Fruit fly (Drosophila melanogaster) whole organism: Measurements from ENCODE around the gene Snapin.

ENCODE experiments used
- CG8478 ChIP-seq: fragments of >200 bp; optimal IDR thresholded peaks from 2 replicates; lab custom pipeline; 2018; ENCODE audit warnings: inconsistent platforms
- Dll ChIP-seq: fragments of >200 bp; optimal IDR thresholded peaks from 2 replicates; lab custom pipeline; 2017
- EcR ChIP-seq, 2 experiments: fragments of >200 bp; optimal IDR thresholded peaks; 2 replicates each; lab custom pipeline; 2017; ENCODE audit warnings: missing biosample characterization in 2 of 2, missing genetic modification characterization in 2 of 2, missing genetic modification reagents in 2 of 2
- pan ChIP-seq: fragments of >200 bp; optimal IDR thresholded peaks from 2 replicates; lab custom pipeline; 2017
- psq ChIP-seq: fragments of >200 bp; optimal IDR thresholded peaks from 2 replicates; lab custom pipeline; 2017
- usp ChIP-seq: fragments of >200 bp; optimal IDR thresholded peaks from 2 replicates; lab custom pipeline; 2017; ENCODE audit warnings: missing biosample characterization, missing genetic modification characterization, mixed read lengths

Snapin gene

dm6 chr2L:2759654-2760053 is at the start of gene Snapin, which contains the start of the genes HemK2 and Tnpo-SR:
Gene Snapin, minus strand, starts transcription at chr2L:2759677.
Gene HemK2, minus strand, starts transcription at chr2L:2759677.
Gene Tnpo-SR, plus strand, starts transcription at chr2L:2759924.
- TF ChIP-seq CG8478 (lab: Kevin White, UChicago) (no peak), Dll (lab: Kevin White, UChicago) (no peak), psq (lab: Kevin White, UChicago) (no peak), usp (GFP tag; lab: Kevin White, UChicago) (no peak), pan (no peak), EcR (GFP tag; optimal IDR thresholded peaks at IDR 0.05; lab: Kevin White, UChicago) (no peak)

- no peak for TF ChIP-seq CG8478 (lab: Kevin White, UChicago)
- no peak for TF ChIP-seq Dll (lab: Kevin White, UChicago)
- TF ChIP-seq pan: no peak
- TF ChIP-seq EcR (GFP tag; optimal IDR thresholded peaks at IDR 0.05; lab: Kevin White, UChicago): no peak
- no peak for TF ChIP-seq psq (lab: Kevin White, UChicago)
Measured at dm6 chr2L:2808038-2808699, 48.7 kb upstream of the Snapin start.

- no peak for TF ChIP-seq EcR (GFP tag; optimal IDR thresholded peaks at IDR 0.05; lab: Kevin White, UChicago)
Measured at dm6 chr2L:2807597-2807996, 48.1 kb upstream of the Snapin start.

- TF ChIP-seq CG8478 (lab: Kevin White, UChicago) (no peak), Dll (lab: Kevin White, UChicago) (peak; percentile 49), psq (lab: Kevin White, UChicago) (no peak), EcR (GFP tag; optimal IDR thresholded peaks at IDR 0.05; lab: Kevin White, UChicago) (no peak)
Measured at dm6 chr2L:2806190-2806763, 46.8 kb upstream of the Snapin start.

- TF ChIP-seq EcR (GFP tag; optimal IDR thresholded peaks at IDR 0.05; lab: Kevin White, UChicago): no peak
- peak; percentile 8 for TF ChIP-seq Dll (lab: Kevin White, UChicago)
Measured at dm6 chr2L:2804634-2805311, 45.3 kb upstream of the Snapin start, which contains the start of gene daw. Gene daw, plus strand, starts transcription at chr2L:2805261.

dm6 chr2L:2802527-2802926 is 43.0 kb upstream of the Snapin start:
- TF ChIP-seq Dll (lab: Kevin White, UChicago) (no peak), CG8478 (lab: Kevin White, UChicago) (no peak), usp (GFP tag; lab: Kevin White, UChicago) (no peak), psq (lab: Kevin White, UChicago) (no peak), EcR (GFP tag; optimal IDR thresholded peaks at IDR 0.05; lab: Kevin White, UChicago) (no peak), pan (no peak)

- TF ChIP-seq usp (GFP tag; lab: Kevin White, UChicago) (no peak), psq (lab: Kevin White, UChicago) (no peak)
Measured at dm6 chr2L:2800956-2801776, 41.7 kb upstream of the Snapin start.

- TF ChIP-seq pan (no peak), EcR (GFP tag; optimal IDR thresholded peaks at IDR 0.05; lab: Kevin White, UChicago) (no peak), usp (GFP tag; lab: Kevin White, UChicago) (no peak), Dll (lab: Kevin White, UChicago) (no peak), CG8478 (lab: Kevin White, UChicago) (no peak), psq (lab: Kevin White, UChicago) (no peak)
Measured at dm6 chr2L:2799909-2800478, 40.5 kb upstream of the Snapin start, which contains the start of gene Syt1. Gene Syt1, minus strand, starts transcription at chr2L:2799979.

dm6 chr2L:2797186-2797585 is 37.7 kb upstream of the Snapin start:
- TF ChIP-seq EcR (GFP tag; optimal IDR thresholded peaks at IDR 0.05; lab: Kevin White, UChicago): no peak
- no peak for TF ChIP-seq psq (lab: Kevin White, UChicago)
- TF ChIP-seq CG8478 (lab: Kevin White, UChicago): no peak
- TF ChIP-seq pan: no peak
- TF ChIP-seq usp (GFP tag; lab: Kevin White, UChicago): no peak
- TF ChIP-seq Dll (lab: Kevin White, UChicago): no peak

- TF ChIP-seq Dll (lab: Kevin White, UChicago) (no peak), usp (GFP tag; lab: Kevin White, UChicago) (no peak), EcR (GFP tag; optimal IDR thresholded peaks at IDR 0.05; lab: Kevin White, UChicago) (no peak), CG8478 (lab: Kevin White, UChicago) (no peak), pan (no peak), psq (lab: Kevin White, UChicago) (no peak)
Measured at dm6 chr2L:2782790-2783189, 23.3 kb upstream of the Snapin start.

- no peak for TF ChIP-seq pan
- no peak for TF ChIP-seq Dll (lab: Kevin White, UChicago)
- no peak for TF ChIP-seq EcR (GFP tag; optimal IDR thresholded peaks at IDR 0.05; lab: Kevin White, UChicago)
- TF ChIP-seq usp (GFP tag; lab: Kevin White, UChicago): no peak
- TF ChIP-seq CG8478 (lab: Kevin White, UChicago): no peak
- TF ChIP-seq psq (lab: Kevin White, UChicago): no peak
Measured at dm6 chr2L:2771676-2772075, 12.2 kb upstream of the Snapin start, which contains the start of gene CG15399. Gene CG15399, minus strand, starts transcription at chr2L:2771776.
